Fruit fly (Drosophila melanogaster): ENCODE measurements around the gene CG31639.
A peak's percentile ranks its signal among the peaks of the same experiment; 100 is the strongest.

Gene CG31639

DNA sequence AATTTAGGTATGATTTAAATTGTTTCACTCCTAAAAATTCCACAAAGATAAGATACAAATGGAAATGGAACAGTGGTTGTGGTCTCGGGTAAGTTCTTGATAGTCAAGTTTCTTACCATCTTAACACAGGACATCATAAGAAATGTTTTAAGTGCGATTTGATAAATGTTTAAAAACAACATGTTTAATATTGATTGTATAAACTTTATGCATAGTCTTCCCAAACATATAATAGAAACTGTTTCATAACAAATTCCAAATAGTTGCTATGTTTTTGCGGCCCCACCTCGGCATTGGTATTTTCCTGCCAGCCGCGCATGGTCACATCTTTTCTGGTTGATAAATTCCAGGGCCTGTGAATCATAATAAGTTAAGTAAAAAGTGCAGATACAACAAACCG lies 30.1 kb downstream of the CG31639 start, which contains the start of gene Arpc4:
Gene Arpc4, plus strand, starts transcription at position 318 of the 400 bp plus-strand sequence.
- TF ChIP-seq foxo (GFP tag; optimal IDR thresholded peaks at IDR 0.05) (peak in 1 of 2 experiments; percentile 56), N (GFP tag; optimal IDR thresholded peaks at IDR 0.05) (no peak), psq (GFP tag; optimal IDR thresholded peaks at IDR 0.05) (peak; percentile 29), dsf (GFP tag; optimal IDR thresholded peaks at IDR 0.05; ENCODE audit: borderline replicate concordance) (no peak), Dfd (GFP tag; optimal IDR thresholded peaks at IDR 0.05) (no peak), lola (GFP tag; optimal IDR thresholded peaks at IDR 0.05) (no peak), fru (GFP tag; optimal IDR thresholded peaks at IDR 0.05) (peak; percentile 46), Hr78 (GFP tag; optimal IDR thresholded peaks at IDR 0.05) (no peak), OdsH (GFP tag; optimal IDR thresholded peaks at IDR 0.05) (peak; percentile 10), rgr (GFP tag; optimal IDR thresholded peaks at IDR 0.05) (no peak), Hr83 (GFP tag; optimal IDR thresholded peaks at IDR 0.05; ENCODE audit: poor library complexity, severe bottlenecking) (no peak), Rel (GFP tag; optimal IDR thresholded peaks at IDR 0.05) (no peak), Rel (tag; optimal IDR thresholded peaks at IDR 0.05) (no peak), brk (GFP tag; optimal IDR thresholded peaks at IDR 0.05) (no peak), dmrt93B (GFP tag; optimal IDR thresholded peaks at IDR 0.05) (no peak), sage (GFP tag; optimal IDR thresholded peaks at IDR 0.05) (no peak), Mio (GFP tag; optimal IDR thresholded peaks at IDR 0.05) (no peak), CG32264 (GFP tag; optimal IDR thresholded peaks at IDR 0.05) (no peak), h (GFP tag; optimal IDR thresholded peaks at IDR 0.05) (peak; percentile 52), Abd-B (GFP tag; optimal IDR thresholded peaks at IDR 0.05) (no peak), Dif (GFP tag; optimal IDR thresholded peaks at IDR 0.05; ENCODE audit: partially characterized antibody) (no peak), Sp1 (GFP tag; optimal IDR thresholded peaks at IDR 0.05) (no peak), ey (GFP tag; optimal IDR thresholded peaks at IDR 0.05) (peak; percentile 43)

DNA sequence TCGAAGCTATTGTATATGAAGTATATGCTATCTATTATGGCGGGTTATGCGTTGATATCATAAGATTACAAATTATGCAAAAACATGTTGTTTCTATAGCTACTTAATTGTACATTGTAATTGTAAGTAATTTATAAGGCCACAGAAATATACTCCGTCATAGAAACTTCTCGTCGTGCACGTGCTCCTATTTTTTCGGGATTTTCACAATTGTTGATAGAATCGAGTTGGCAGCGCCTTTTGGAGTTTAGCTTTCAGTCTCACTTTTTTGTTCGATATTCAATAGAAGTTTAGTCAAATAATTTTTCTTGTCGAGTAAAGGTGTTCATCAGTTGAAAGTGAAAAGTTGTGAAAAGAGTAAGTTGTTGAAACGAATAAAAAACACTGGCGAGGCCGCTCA lies 36.7 kb downstream of the CG31639 start, which contains the start of gene CG31642:
Gene CG31642, plus strand, starts transcription at position 301 of the 400 bp plus-strand sequence.
- TF ChIP-seq dsf (GFP tag; optimal IDR thresholded peaks at IDR 0.05; ENCODE audit: borderline replicate concordance) (no peak), brk (GFP tag; optimal IDR thresholded peaks at IDR 0.05) (no peak), psq (GFP tag; optimal IDR thresholded peaks at IDR 0.05) (no peak), tai (GFP tag; optimal IDR thresholded peaks at IDR 0.05) (no peak), dl (GFP tag; optimal IDR thresholded peaks at IDR 0.05; ENCODE audit: insufficient read depth in 1 of 2, partially characterized antibody in 2 of 2) (no peak), h (GFP tag; optimal IDR thresholded peaks at IDR 0.05) (no peak), Jra (GFP tag; optimal IDR thresholded peaks at IDR 0.05) (no peak), CG32264 (GFP tag; optimal IDR thresholded peaks at IDR 0.05) (no peak), Dfd (GFP tag; optimal IDR thresholded peaks at IDR 0.05) (no peak), Myc (optimal IDR thresholded peaks at IDR 0.05) (no peak), sv (GFP tag; optimal IDR thresholded peaks at IDR 0.05) (no peak)

DNA sequence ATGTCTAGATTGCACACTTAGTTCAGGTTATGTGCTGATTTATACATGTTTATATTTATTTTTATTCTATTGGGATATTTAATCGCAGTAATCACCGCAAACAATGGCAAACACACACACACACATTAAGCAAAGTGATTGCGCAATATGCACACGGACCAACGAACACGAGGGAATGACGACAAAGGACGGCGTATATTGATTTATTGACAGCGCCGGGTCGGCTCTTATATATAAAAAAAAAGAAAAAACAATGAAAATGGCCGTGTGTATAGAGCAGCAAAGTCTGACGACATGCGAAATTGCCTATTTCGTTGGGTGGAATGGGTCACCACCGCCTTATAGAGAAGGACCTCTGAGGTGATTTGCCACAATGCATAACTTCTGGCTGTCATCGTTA lies 44.2 kb downstream of the CG31639 start:
- TF ChIP-seq br (GFP tag; optimal IDR thresholded peaks at IDR 0.05) (no peak), Abd-B (GFP tag; optimal IDR thresholded peaks at IDR 0.05) (no peak)

DNA sequence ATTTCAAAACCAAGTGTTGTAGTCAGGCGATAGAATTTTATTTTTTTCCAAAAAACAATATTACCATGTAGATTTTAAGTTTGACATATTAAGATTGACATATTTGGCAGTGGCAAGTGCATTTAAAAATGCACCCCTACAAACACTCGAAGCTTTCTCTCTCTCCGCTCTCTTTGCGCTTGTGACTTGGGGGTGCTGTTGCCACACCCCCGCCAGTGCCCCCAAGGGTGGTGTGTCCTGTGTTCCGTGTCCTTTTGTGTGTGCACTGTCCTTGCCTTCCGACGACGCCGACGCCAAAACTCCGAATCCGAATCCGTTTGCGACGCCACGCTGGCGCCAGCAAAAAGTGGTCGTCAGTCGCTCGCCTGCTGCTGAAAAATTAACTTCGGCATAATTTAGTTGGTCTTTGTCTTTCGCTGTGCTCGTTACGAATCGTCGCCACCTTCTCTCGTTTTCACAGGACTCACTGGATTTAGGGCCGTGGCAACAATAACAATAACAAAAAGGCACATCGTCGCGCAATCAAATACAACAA lies 45.6 kb downstream of the CG31639 start:
- TF ChIP-seq Hnf4 (GFP tag; optimal IDR thresholded peaks at IDR 0.05): no peak
- no peak for TF ChIP-seq pan (optimal IDR thresholded peaks at IDR 0.05)
- no peak for TF ChIP-seq Hr78 (GFP tag; optimal IDR thresholded peaks at IDR 0.05)

Measured in whole organism, wandering third instar larva.